Fruit fly (Drosophila melanogaster) whole organism, prepupa: ENCODE results near the gene CG15258.

Source experiments
- CG10631 ChIP-seq: fragments of 200-800 bp; sonication (Bioruptor generic); optimal IDR thresholded peaks from 2 replicates; lab custom pipeline; 2016; ENCODE audit warnings: missing biosample characterization, missing genetic modification characterization
- CG11294 ChIP-seq: fragments of 200-800 bp; sonication (Bioruptor generic); IDR thresholded peaks from 2 replicates; pipeline ENCODE4 v1.3.6; 2022; ENCODE audit warnings: missing biosample characterization, missing genetic modification characterization
- CG11762 ChIP-seq: fragments of 200-800 bp; sonication (Bioruptor generic); optimal IDR thresholded peaks from 3 replicates; lab custom pipeline; 2016; ENCODE audit warnings: missing biosample characterization, missing genetic modification characterization; ENCODE audit not compliant: insufficient read depth
- CG15336 ChIP-seq: fragments of 200-800 bp; sonication (Bioruptor generic); IDR thresholded peaks from 2 replicates; pipeline ENCODE4 v1.3.6; 2022; ENCODE audit warnings: missing biosample characterization, missing genetic modification characterization
- CG1621 ChIP-seq: fragments of 200-800 bp; sonication (Bioruptor generic); optimal IDR thresholded peaks from 3 replicates; lab custom pipeline; 2018; ENCODE audit warnings: missing biosample characterization, mild to moderate bottlenecking, missing genetic modification characterization
- CG16779 ChIP-seq: fragments of 200-800 bp; sonication (Bioruptor generic); optimal IDR thresholded peaks from 3 replicates; lab custom pipeline; 2017; ENCODE audit warnings: missing biosample characterization, mild to moderate bottlenecking, missing genetic modification characterization
- CG3032 ChIP-seq: fragments of 200-800 bp; optimal IDR thresholded peaks from 2 replicates; lab custom pipeline; 2019; ENCODE audit warnings: missing biosample characterization, mild to moderate bottlenecking, missing genetic modification characterization, moderate library complexity
- CG31627 ChIP-seq: fragments of 200-800 bp; sonication (Bioruptor generic); optimal IDR thresholded peaks from 3 replicates; lab custom pipeline; 2016; ENCODE audit warnings: missing biosample characterization, missing genetic modification characterization
- CG32006 ChIP-seq: fragments of 200-800 bp; sonication (Bioruptor generic); optimal IDR thresholded peaks from 3 replicates; lab custom pipeline; 2017; ENCODE audit warnings: missing biosample characterization, mild to moderate bottlenecking, missing genetic modification characterization
- CG34406 ChIP-seq: fragments of 200-800 bp; sonication (Bioruptor generic); optimal IDR thresholded peaks from 3 replicates; lab custom pipeline; 2016; ENCODE audit warnings: missing biosample characterization, missing genetic modification characterization
- CG3919 ChIP-seq: fragments of 200-800 bp; sonication (Bioruptor generic); optimal IDR thresholded peaks from 3 replicates; lab custom pipeline; 2016; ENCODE audit warnings: missing biosample characterization, missing genetic modification characterization
- CG4318 ChIP-seq: fragments of 200-800 bp; sonication (Bioruptor generic); optimal IDR thresholded peaks from 3 replicates; lab custom pipeline; 2017; ENCODE audit warnings: missing biosample characterization, mild to moderate bottlenecking, missing genetic modification characterization
- CG6163 ChIP-seq: fragments of 200-800 bp; sonication (Bioruptor generic); IDR thresholded peaks from 3 replicates; pipeline ENCODE4 v1.3.6; 2022; ENCODE audit warnings: missing biosample characterization, missing genetic modification characterization
- CG6276 ChIP-seq: fragments of 200-800 bp; sonication (Bioruptor generic); optimal IDR thresholded peaks from 2 replicates; lab custom pipeline; 2017; ENCODE audit warnings: missing biosample characterization, mild to moderate bottlenecking, missing genetic modification characterization
- CG6792 ChIP-seq: fragments of 200-800 bp; sonication (Bioruptor generic); optimal IDR thresholded peaks from 3 replicates; lab custom pipeline; 2016; ENCODE audit warnings: missing biosample characterization, missing genetic modification characterization
- CG6808 ChIP-seq: fragments of 200-800 bp; sonication (Bioruptor generic); optimal IDR thresholded peaks from 3 replicates; lab custom pipeline; 2017; ENCODE audit warnings: missing biosample characterization, missing genetic modification characterization, mild to moderate bottlenecking, moderate library complexity, missing genetic modification reagents
- CG6854 ChIP-seq: fragments of 200-800 bp; sonication (Bioruptor generic); optimal IDR thresholded peaks from 2 replicates; lab custom pipeline; 2017; ENCODE audit warnings: missing biosample characterization, mild to moderate bottlenecking, missing genetic modification characterization
- CG7368 ChIP-seq: fragments of 200-800 bp; sonication (Bioruptor generic); optimal IDR thresholded peaks from 3 replicates; lab custom pipeline; 2016; ENCODE audit warnings: missing biosample characterization, missing genetic modification characterization
- CG8632 ChIP-seq: fragments of 200-800 bp; sonication (Bioruptor generic); optimal IDR thresholded peaks from 3 replicates; lab custom pipeline; 2016; ENCODE audit warnings: missing biosample characterization, missing genetic modification characterization
- Eip75B ChIP-seq: fragments of 200-800 bp; sonication (Bioruptor generic); optimal IDR thresholded peaks from 3 replicates; lab custom pipeline; 2016; ENCODE audit warnings: missing biosample characterization, missing genetic modification characterization
- Eip78C ChIP-seq: fragments of 200-800 bp; sonication (Bioruptor generic); peaks from one replicate; lab custom pipeline; 2016; ENCODE audit warnings: missing biosample characterization, missing genetic modification characterization
- Eip93F ChIP-seq: fragments of 200-800 bp; sonication (Bioruptor generic); optimal IDR thresholded peaks from 2 replicates; lab custom pipeline; 2016; ENCODE audit warnings: missing biosample characterization, mild to moderate bottlenecking, missing genetic modification characterization
- Ets21C ChIP-seq: fragments of 200-800 bp; sonication (Bioruptor generic); optimal IDR thresholded peaks from 3 replicates; lab custom pipeline; 2016; ENCODE audit warnings: missing biosample characterization, missing genetic modification characterization
- Ets96B ChIP-seq: fragments of 200-800 bp; optimal IDR thresholded peaks from 2 replicates; lab custom pipeline; 2019; ENCODE audit warnings: missing biosample characterization, mild to moderate bottlenecking, missing genetic modification characterization, moderate library complexity
- Gug ChIP-seq: fragments of 200-800 bp; sonication (Bioruptor generic); IDR thresholded peaks from 2 replicates; pipeline ENCODE4 v1.3.6; 2022; ENCODE audit warnings: missing biosample characterization, missing genetic modification characterization
- Hr38 ChIP-seq: sonication (Bioruptor generic); optimal IDR thresholded peaks from 2 replicates; lab custom pipeline; 2016; ENCODE audit warnings: missing biosample characterization, missing genetic modification characterization
- Hr39 ChIP-seq: fragments of 200-800 bp; sonication (Bioruptor generic); optimal IDR thresholded peaks from 2 replicates; lab custom pipeline; 2016; ENCODE audit warnings: missing biosample characterization, missing genetic modification characterization
- Hr4 ChIP-seq: fragments of 200-800 bp; sonication (Bioruptor generic); optimal IDR thresholded peaks from 3 replicates; lab custom pipeline; 2016; ENCODE audit warnings: missing biosample characterization, missing genetic modification characterization
- Lpt ChIP-seq: fragments of 200-800 bp; sonication (Bioruptor generic); optimal IDR thresholded peaks from 3 replicates; lab custom pipeline; 2016; ENCODE audit warnings: missing biosample characterization, missing genetic modification characterization
- Met ChIP-seq: fragments of 200-800 bp; sonication (Bioruptor generic); optimal IDR thresholded peaks from 3 replicates; lab custom pipeline; 2016; ENCODE audit warnings: missing biosample characterization, missing genetic modification characterization
- OdsH ChIP-seq: fragments of 200-800 bp; sonication (Bioruptor generic); optimal IDR thresholded peaks from 3 replicates; lab custom pipeline; 2016; ENCODE audit warnings: missing biosample characterization, missing genetic modification characterization
- Smox ChIP-seq: fragments of 200-800 bp; sonication (Bioruptor generic); optimal IDR thresholded peaks from 3 replicates; lab custom pipeline; 2016; ENCODE audit warnings: missing biosample characterization, missing genetic modification characterization
- Sox102F ChIP-seq: fragments of 200-800 bp; sonication (Bioruptor generic); optimal IDR thresholded peaks from 2 replicates; lab custom pipeline; 2016; ENCODE audit warnings: missing biosample characterization, mild to moderate bottlenecking, missing genetic modification characterization
- Sox14 ChIP-seq: fragments of 200-800 bp; sonication (Bioruptor generic); optimal IDR thresholded peaks from 3 replicates; lab custom pipeline; 2016; ENCODE audit warnings: missing biosample characterization, missing genetic modification characterization
- Sox15 ChIP-seq: fragments of 200-800 bp; sonication (Bioruptor generic); optimal IDR thresholded peaks from 3 replicates; lab custom pipeline; 2016; ENCODE audit warnings: missing biosample characterization, missing genetic modification characterization
- achi ChIP-seq: fragments of 200-800 bp; sonication (Bioruptor generic); optimal IDR thresholded peaks from 3 replicates; lab custom pipeline; 2016; ENCODE audit warnings: missing biosample characterization, missing genetic modification characterization
- acj6 ChIP-seq: fragments of 200-800 bp; sonication (Bioruptor generic); optimal IDR thresholded peaks from 3 replicates; lab custom pipeline; 2016; ENCODE audit warnings: missing biosample characterization, missing genetic modification characterization
- cyc ChIP-seq: fragments of 200-800 bp; sonication (Bioruptor generic); optimal IDR thresholded peaks from 3 replicates; lab custom pipeline; 2016; ENCODE audit warnings: missing biosample characterization, missing genetic modification characterization
- dac ChIP-seq: fragments of 200-800 bp; sonication (Bioruptor generic); optimal IDR thresholded peaks from 2 replicates; lab custom pipeline; 2017; ENCODE audit warnings: missing biosample characterization, mild to moderate bottlenecking, missing genetic modification characterization
- dsx ChIP-seq: fragments of 200-800 bp; optimal IDR thresholded peaks from 3 replicates; lab custom pipeline; 2019; ENCODE audit warnings: missing biosample characterization, mild to moderate bottlenecking, missing genetic modification characterization, moderate library complexity; ENCODE audit not compliant: poor library complexity, severe bottlenecking
- eg ChIP-seq: fragments of 200-800 bp; sonication (Bioruptor generic); IDR thresholded peaks from 3 replicates; pipeline ENCODE4 v1.3.6; 2022; ENCODE audit warnings: missing biosample characterization, missing genetic modification characterization
- esn ChIP-seq: fragments of 200-800 bp; sonication (Bioruptor generic); optimal IDR thresholded peaks from 2 replicates; lab custom pipeline; 2016; ENCODE audit warnings: missing biosample characterization, mild to moderate bottlenecking, missing genetic modification characterization, moderate library complexity
- fd59A ChIP-seq: fragments of 200-800 bp; sonication (Bioruptor generic); optimal IDR thresholded peaks from 2 replicates; lab custom pipeline; 2017; ENCODE audit warnings: missing biosample characterization, mild to moderate bottlenecking, missing genetic modification characterization, missing genetic modification reagents
- fkh ChIP-seq: fragments of 200-800 bp; sonication (Bioruptor generic); optimal IDR thresholded peaks from 3 replicates; lab custom pipeline; 2017; ENCODE audit warnings: missing biosample characterization, mild to moderate bottlenecking, missing genetic modification characterization, moderate library complexity
- lz ChIP-seq: fragments of 200-800 bp; sonication (Bioruptor generic); optimal IDR thresholded peaks from 3 replicates; lab custom pipeline; 2016; ENCODE audit warnings: missing biosample characterization, missing genetic modification characterization
- net ChIP-seq: fragments of 200-800 bp; sonication (Bioruptor generic); optimal IDR thresholded peaks from 3 replicates; lab custom pipeline; 2016; ENCODE audit warnings: missing biosample characterization, missing genetic modification characterization
- pdm3 ChIP-seq: fragments of 200-800 bp; sonication (Bioruptor generic); optimal IDR thresholded peaks from 3 replicates; lab custom pipeline; 2016; ENCODE audit warnings: missing biosample characterization, missing genetic modification characterization
- salr ChIP-seq, 2 experiments: fragments of 200-800 bp; sonication (Bioruptor generic); optimal IDR thresholded peaks; 3 replicates each; lab custom pipeline; 2016 to 2018; ENCODE audit warnings: missing biosample characterization in 2 of 2, missing genetic modification characterization in 2 of 2, mild to moderate bottlenecking in 1 of 2
- spab ChIP-seq: fragments of 200-800 bp; sonication (Bioruptor generic); optimal IDR thresholded peaks from 2 replicates; lab custom pipeline; 2017; ENCODE audit warnings: missing biosample characterization, mild to moderate bottlenecking, missing genetic modification characterization, missing genetic modification reagents
- ss ChIP-seq, 2 experiments: fragments of 200-800 bp; sonication (Bioruptor generic); optimal IDR thresholded peaks; 2 replicates in 1 of 2; 3 replicates in 1 of 2; lab custom pipeline; 2017 to 2018; ENCODE audit warnings: mild to moderate bottlenecking in 2 of 2, missing biosample characterization in 2 of 2, missing genetic modification characterization in 2 of 2, moderate library complexity in 1 of 2
- svp ChIP-seq: fragments of 200-800 bp; sonication (Bioruptor generic); peaks from one replicate; lab custom pipeline; 2016; ENCODE audit warnings: missing biosample characterization, missing genetic modification characterization
- topi ChIP-seq: fragments of 200-800 bp; sonication (Bioruptor generic); optimal IDR thresholded peaks from 3 replicates; lab custom pipeline; 2016; ENCODE audit warnings: missing biosample characterization, missing genetic modification characterization
- vri ChIP-seq: fragments of 200-800 bp; sonication (Bioruptor generic); optimal IDR thresholded peaks from 3 replicates; lab custom pipeline; 2016; ENCODE audit warnings: missing biosample characterization, mild to moderate bottlenecking, missing genetic modification characterization

The CG15258 gene

dm6 chr2L:15329382-15329781, 32.0 kb downstream of the CG15258 start:
- TF ChIP-seq cyc (peak; percentile 39), Ets96B (tag; lab: Kevin White, UChicago) (peak; percentile 21), net (no peak), vri (peak; percentile 34), CG11762 (GFP tag; lab: Kevin White, UChicago) (peak; percentile 7), CG6163 (GFP tag; lab: Robert Waterston, UW) (peak; percentile 43; the same call in 2 of the 3 replicates), CG6276 (GFP tag; lab: Kevin White, UChicago) (no peak), topi (GFP tag; lab: Kevin White, UChicago) (peak; percentile 58), CG32006 (GFP tag; lab: Kevin White, UChicago) (no peak), CG1621 (tag; lab: Kevin White, UChicago) (peak; percentile 15), CG34406 (no peak), CG6808 (GFP tag; lab: Kevin White, UChicago) (no peak), CG8632 (GFP tag; lab: Kevin White, UChicago) (peak; percentile 24), Sox14 (GFP tag; lab: Kevin White, UChicago) (peak; percentile 8), eg (GFP tag; lab: Robert Waterston, UW) (no peak), achi (GFP tag; lab: Kevin White, UChicago) (peak; percentile 22), CG16779 (tag; lab: Kevin White, UChicago) (no peak), CG6792 (peak; percentile 25), fd59A (GFP tag; lab: Kevin White, UChicago) (no peak), CG11294 (GFP tag; lab: Robert Waterston, UW) (no peak), Gug (GFP tag; lab: Robert Waterston, UW) (no peak), CG3919 (GFP tag; lab: Kevin White, UChicago) (peak; percentile 38), Sox102F (GFP tag; lab: Kevin White, UChicago) (peak; percentile 47), CG7368 (GFP tag; lab: Kevin White, UChicago) (no peak), pdm3 (peak; percentile 9), Hr38 (GFP tag; lab: Kevin White, UChicago) (no peak), Eip93F (GFP tag; lab: Kevin White, UChicago) (no peak), salr (GFP tag; optimal IDR thresholded peaks at IDR 0.05; lab: Kevin White, UChicago) (no peak), CG10631 (no peak), lz (GFP tag; lab: Kevin White, UChicago) (peak; percentile 50), CG31627 (peak; percentile 62), Ets21C (GFP tag; lab: Kevin White, UChicago) (peak; percentile 43), svp (peak; percentile 86), Hr39 (GFP tag; lab: Kevin White, UChicago) (peak; percentile 53), dac (GFP tag; lab: Kevin White, UChicago) (no peak), acj6 (GFP tag; lab: Kevin White, UChicago) (peak; percentile 28), Met (peak; percentile 66), ss (GFP tag; optimal IDR thresholded peaks at IDR 0.05; lab: Kevin White, UChicago) (no peak), Sox15 (no peak), dsx (GFP tag; lab: Kevin White, UChicago) (no peak), CG15336 (GFP tag; lab: Robert Waterston, UW) (no peak), Eip78C (peak; percentile 83), Hr4 (no peak), esn (peak; percentile 67), OdsH (GFP tag; lab: Kevin White, UChicago) (peak; percentile 9), Smox (peak; percentile 57), Lpt (GFP tag; lab: Kevin White, UChicago) (no peak), spab (GFP tag; lab: Kevin White, UChicago) (no peak), fkh (GFP tag; lab: Kevin White, UChicago) (no peak), CG6854 (GFP tag; lab: Kevin White, UChicago) (no peak), CG3032 (tag; lab: Kevin White, UChicago) (peak; percentile 30), Eip75B (no peak), CG4318 (GFP tag; lab: Kevin White, UChicago) (no peak)
